Fruit fly (Drosophila melanogaster): Measurements from ENCODE around the gene Cpr65Au.
A peak's percentile ranks its signal among the peaks of the same experiment; 100 is the strongest.

Gene Cpr65Au

DNA sequence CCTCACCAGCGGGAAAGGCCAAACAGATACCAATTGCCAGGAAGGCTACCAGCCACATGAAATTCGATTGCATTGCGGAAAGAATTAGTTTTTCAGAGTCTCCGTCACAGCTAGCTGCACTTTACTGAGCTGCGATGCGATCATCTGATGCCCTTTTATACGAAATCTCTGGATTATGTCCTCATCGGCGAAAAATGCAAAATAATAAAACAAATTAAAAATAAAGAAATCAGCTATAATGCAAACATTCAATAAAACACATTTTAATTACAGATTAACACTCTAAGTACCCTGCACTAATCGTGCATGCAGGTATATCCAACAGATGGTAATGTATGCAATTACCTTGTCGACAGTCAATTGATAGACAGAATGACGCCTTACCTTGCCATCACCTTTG is at the start of gene Cpr65Au:
Cpr65Au (minus strand) TSS at position 101 of the 400 bp plus-strand sequence.
- TF ChIP-seq cic (GFP tag; optimal IDR thresholded peaks at IDR 0.05) (no peak), Crg-1 (GFP tag; optimal IDR thresholded peaks at IDR 0.05) (no peak), bab1 (GFP tag; optimal IDR thresholded peaks at IDR 0.05) (no peak), cnc (optimal IDR thresholded peaks at IDR 0.05) (no peak), CG1620 (GFP tag; optimal IDR thresholded peaks at IDR 0.05) (no peak), tj (GFP tag; optimal IDR thresholded peaks at IDR 0.05) (no peak), pad (GFP tag; optimal IDR thresholded peaks at IDR 0.05) (no peak), Clk (GFP tag; optimal IDR thresholded peaks at IDR 0.05) (no peak), CG7045 (GFP tag; optimal IDR thresholded peaks at IDR 0.05) (no peak)

DNA sequence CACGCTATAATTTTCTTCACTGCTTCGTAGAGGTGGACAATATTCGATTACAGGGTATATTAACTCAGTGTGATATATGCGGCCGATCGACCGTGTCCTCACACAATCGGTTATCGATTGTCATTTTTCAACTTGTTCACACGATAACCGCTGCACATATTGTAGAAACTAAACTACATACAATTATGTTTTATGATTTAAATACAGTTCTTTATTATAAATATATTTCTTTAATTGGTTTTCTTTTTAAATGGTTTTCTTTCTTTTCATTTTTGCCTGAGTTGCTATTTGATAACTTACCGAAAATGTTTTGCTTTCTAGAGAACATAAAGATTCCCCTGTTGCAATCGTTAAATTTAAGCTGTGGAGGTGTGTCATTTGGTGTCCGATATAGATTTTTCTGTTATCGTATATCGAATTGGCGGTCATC is 41.9 kb upstream of the Cpr65Au start, which contains the start of the genes fmt and CG7376:
fmt (minus strand) TSS at position 55 of the 430 bp plus-strand sequence.
CG7376 (plus strand) TSS at position 423 of the 430 bp plus-strand sequence.
- TF ChIP-seq toe (GFP tag; optimal IDR thresholded peaks at IDR 0.05): peak; percentile 24
- TF ChIP-seq CG1620 (GFP tag; optimal IDR thresholded peaks at IDR 0.05): peak; percentile 3
- peak; percentile 48 for TF ChIP-seq CG14711 (tag; optimal IDR thresholded peaks at IDR 0.05)
- peak; percentile 20 for TF ChIP-seq Mnt (GFP tag; optimal IDR thresholded peaks at IDR 0.05)
- no peak for TF ChIP-seq cic (GFP tag; optimal IDR thresholded peaks at IDR 0.05)
- peak; percentile 37 for TF ChIP-seq CG7045 (GFP tag; optimal IDR thresholded peaks at IDR 0.05)
- peak; percentile 30 for TF ChIP-seq CG7101 (tag; optimal IDR thresholded peaks at IDR 0.05)
- TF ChIP-seq Clk (GFP tag; optimal IDR thresholded peaks at IDR 0.05): no peak
- no peak for TF ChIP-seq Hr96 (GFP tag; optimal IDR thresholded peaks at IDR 0.05)
- peak; percentile 32 for TF ChIP-seq CG12768 (GFP tag; optimal IDR thresholded peaks at IDR 0.05)
- TF ChIP-seq CG11617 (GFP tag; optimal IDR thresholded peaks at IDR 0.05): peak; percentile 27

DNA sequence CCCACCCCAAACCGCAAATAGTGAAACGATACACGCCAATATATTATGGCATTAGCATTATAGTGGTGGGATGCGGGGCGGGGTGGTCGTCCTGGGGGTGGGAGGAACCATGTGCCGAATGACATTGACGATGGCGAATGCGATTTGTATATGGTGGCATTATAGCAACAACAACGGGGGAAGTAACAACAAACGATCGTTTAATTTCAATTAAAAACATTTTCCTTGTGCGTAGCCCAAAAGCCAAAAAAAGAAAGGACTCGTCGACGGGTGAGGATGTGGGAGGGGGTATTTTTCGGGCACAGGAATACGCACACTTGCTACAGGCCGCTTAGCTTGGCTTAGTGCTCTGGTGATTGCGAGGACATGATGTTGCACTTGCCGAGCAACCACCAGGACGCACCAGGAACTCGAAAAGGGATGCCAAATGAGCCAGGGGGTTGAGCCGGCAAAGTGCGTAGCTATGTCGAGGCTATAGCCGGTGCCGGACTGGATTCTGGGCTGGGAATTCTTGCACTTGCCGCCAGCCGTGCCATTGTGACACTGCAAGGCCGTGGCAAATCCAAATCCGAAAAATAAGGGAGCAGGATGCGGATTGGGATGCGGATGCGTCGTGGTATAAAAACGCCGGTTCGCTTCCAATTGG is 30.7 kb upstream of the Cpr65Au start, which contains the start of gene Prdm13:
Prdm13 (plus strand) TSS at position 645 of the 646 bp plus-strand sequence.
- no peak for TF ChIP-seq CG7101 (tag; optimal IDR thresholded peaks at IDR 0.05)
- TF ChIP-seq cnc (optimal IDR thresholded peaks at IDR 0.05): no peak
- TF ChIP-seq pad (GFP tag; optimal IDR thresholded peaks at IDR 0.05): no peak
- no peak for TF ChIP-seq cic (GFP tag; optimal IDR thresholded peaks at IDR 0.05)
- TF ChIP-seq CG5204 (GFP tag; optimal IDR thresholded peaks at IDR 0.05): no peak
- TF ChIP-seq CG14711 (tag; optimal IDR thresholded peaks at IDR 0.05): no peak

DNA sequence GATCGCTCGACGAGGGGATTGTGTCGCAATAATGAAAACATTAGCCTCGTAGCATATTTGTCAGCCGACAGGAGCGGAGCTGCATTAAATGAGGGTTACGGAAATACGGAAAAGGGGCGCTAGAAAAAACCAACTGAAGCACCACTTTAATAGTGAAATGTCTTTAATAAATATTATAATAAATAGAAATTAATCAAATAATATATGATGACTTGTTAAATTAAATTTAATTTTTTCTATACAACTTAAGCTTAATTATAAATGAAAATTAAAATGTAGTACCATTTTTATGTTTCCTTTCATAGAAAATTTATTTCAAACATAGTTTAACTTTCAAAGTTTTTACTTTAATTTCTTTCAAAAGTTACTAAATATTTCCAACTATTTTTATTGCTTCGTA is 30.1 kb upstream of the Cpr65Au start:
- TF ChIP-seq CG7101 (tag; optimal IDR thresholded peaks at IDR 0.05) (no peak), CG33017 (tag; optimal IDR thresholded peaks at IDR 0.05) (no peak), ovo (GFP tag; optimal IDR thresholded peaks at IDR 0.05) (no peak), Clk (GFP tag; optimal IDR thresholded peaks at IDR 0.05) (no peak), CG7045 (GFP tag; optimal IDR thresholded peaks at IDR 0.05) (no peak), Crg-1 (GFP tag; optimal IDR thresholded peaks at IDR 0.05) (no peak), Hr96 (GFP tag; optimal IDR thresholded peaks at IDR 0.05) (no peak), tj (GFP tag; optimal IDR thresholded peaks at IDR 0.05) (no peak), cnc (optimal IDR thresholded peaks at IDR 0.05) (no peak), toe (GFP tag; optimal IDR thresholded peaks at IDR 0.05) (no peak), bab1 (GFP tag; optimal IDR thresholded peaks at IDR 0.05) (no peak), CG5204 (GFP tag; optimal IDR thresholded peaks at IDR 0.05) (no peak), CG1620 (GFP tag; optimal IDR thresholded peaks at IDR 0.05) (no peak), pad (GFP tag; optimal IDR thresholded peaks at IDR 0.05) (no peak), Mnt (GFP tag; optimal IDR thresholded peaks at IDR 0.05) (no peak), cic (GFP tag; optimal IDR thresholded peaks at IDR 0.05) (no peak)

DNA sequence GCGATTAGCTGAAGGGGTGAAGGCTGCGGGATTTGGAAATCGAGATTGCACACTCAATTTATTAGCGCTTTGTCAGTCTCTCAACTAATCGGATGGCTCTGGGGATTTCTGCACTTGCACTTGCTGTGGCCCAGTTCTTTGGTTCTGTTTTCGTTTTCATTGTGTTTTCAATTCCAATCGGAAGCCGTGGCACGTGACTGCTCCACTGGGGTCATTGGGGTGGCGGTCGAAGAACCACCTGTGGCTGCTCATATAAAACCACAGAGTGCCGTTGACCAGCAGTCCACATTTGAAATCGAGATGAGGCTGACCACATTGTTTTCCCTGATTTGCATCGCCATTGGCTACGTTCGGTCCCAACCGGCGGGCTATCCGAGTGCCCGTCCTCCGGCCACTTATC is 28.6 kb upstream of the Cpr65Au start, which contains the start of gene Cpr65Az:
Cpr65Az (plus strand) TSS at position 301 of the 400 bp plus-strand sequence.
- TF ChIP-seq CG14711 (tag; optimal IDR thresholded peaks at IDR 0.05): no peak
- TF ChIP-seq CG12768 (GFP tag; optimal IDR thresholded peaks at IDR 0.05): no peak
- no peak for TF ChIP-seq CG11617 (GFP tag; optimal IDR thresholded peaks at IDR 0.05)
- no peak for TF ChIP-seq bab1 (GFP tag; optimal IDR thresholded peaks at IDR 0.05)
- no peak for TF ChIP-seq CG7101 (tag; optimal IDR thresholded peaks at IDR 0.05)
- TF ChIP-seq CG7045 (GFP tag; optimal IDR thresholded peaks at IDR 0.05): no peak
- TF ChIP-seq cic (GFP tag; optimal IDR thresholded peaks at IDR 0.05): no peak
- TF ChIP-seq ovo (GFP tag; optimal IDR thresholded peaks at IDR 0.05): no peak
- TF ChIP-seq CG33017 (tag; optimal IDR thresholded peaks at IDR 0.05): no peak
- TF ChIP-seq toe (GFP tag; optimal IDR thresholded peaks at IDR 0.05): no peak
- TF ChIP-seq kay (GFP tag; ENCODE audit: borderline replicate concordance): no peak
- no peak for TF ChIP-seq Hr96 (GFP tag; optimal IDR thresholded peaks at IDR 0.05)

DNA sequence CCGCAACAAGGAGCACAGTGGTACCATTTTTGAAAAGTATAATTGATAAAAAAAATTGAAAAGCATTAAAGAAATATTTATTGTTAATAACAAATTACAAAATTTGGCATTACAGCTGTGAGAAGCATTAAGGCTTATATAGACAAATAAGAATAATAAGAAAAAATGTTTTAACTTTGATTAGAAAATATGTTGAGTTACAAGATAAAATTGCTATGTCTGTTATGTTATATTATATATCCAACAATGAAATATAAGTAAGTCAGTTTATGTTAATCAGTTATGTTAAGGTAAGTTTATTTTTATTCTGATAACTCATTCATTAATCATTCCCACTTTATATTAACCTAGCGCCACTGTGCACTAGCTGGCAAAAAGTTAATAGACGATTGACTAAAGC is 28.0 kb upstream of the Cpr65Au start:
- no peak for TF ChIP-seq CG33017 (tag; optimal IDR thresholded peaks at IDR 0.05)
- TF ChIP-seq CG14711 (tag; optimal IDR thresholded peaks at IDR 0.05): no peak
- no peak for TF ChIP-seq tj (GFP tag; optimal IDR thresholded peaks at IDR 0.05)
- TF ChIP-seq Crg-1 (GFP tag; optimal IDR thresholded peaks at IDR 0.05): no peak
- TF ChIP-seq CG7045 (GFP tag; optimal IDR thresholded peaks at IDR 0.05): no peak
- no peak for TF ChIP-seq bab1 (GFP tag; optimal IDR thresholded peaks at IDR 0.05)
- no peak for TF ChIP-seq ovo (GFP tag; optimal IDR thresholded peaks at IDR 0.05)
- no peak for TF ChIP-seq Hr96 (GFP tag; optimal IDR thresholded peaks at IDR 0.05)
- no peak for TF ChIP-seq CG5204 (GFP tag; optimal IDR thresholded peaks at IDR 0.05)
- TF ChIP-seq CG12768 (GFP tag; optimal IDR thresholded peaks at IDR 0.05): no peak
- TF ChIP-seq CG11617 (GFP tag; optimal IDR thresholded peaks at IDR 0.05): no peak
- no peak for TF ChIP-seq toe (GFP tag; optimal IDR thresholded peaks at IDR 0.05)
- no peak for TF ChIP-seq cic (GFP tag; optimal IDR thresholded peaks at IDR 0.05)
- TF ChIP-seq Mnt (GFP tag; optimal IDR thresholded peaks at IDR 0.05): no peak
- no peak for TF ChIP-seq CG1620 (GFP tag; optimal IDR thresholded peaks at IDR 0.05)
- no peak for TF ChIP-seq CG7101 (tag; optimal IDR thresholded peaks at IDR 0.05)
- TF ChIP-seq cnc (optimal IDR thresholded peaks at IDR 0.05): no peak
- no peak for TF ChIP-seq Clk (GFP tag; optimal IDR thresholded peaks at IDR 0.05)
- no peak for TF ChIP-seq kay (GFP tag; ENCODE audit: borderline replicate concordance)

All from whole organism, adult.